Fruit fly (Drosophila melanogaster): ENCODE measurements around the gene CG4045.

The CG4045 gene

dm6 chrX:2087501-2087900 is 11.8 kb upstream of the CG4045 start (continued):
- peak; percentile 50 for TF ChIP-seq fd96Cb (tag; optimal IDR thresholded peaks at IDR 0.05)
- TF ChIP-seq so (GFP tag; IDR thresholded peaks at IDR 0.05), result no peak
- peak; percentile 38 for TF ChIP-seq CG7786 (GFP tag; optimal IDR thresholded peaks at IDR 0.05)
- no peak for TF ChIP-seq gro (GFP tag; optimal IDR thresholded peaks at IDR 0.05)
- peak; percentile 10 for TF ChIP-seq CG13624 (GFP tag; optimal IDR thresholded peaks at IDR 0.05)
- TF ChIP-seq Gsc (GFP tag; IDR thresholded peaks at IDR 0.05), result peak; percentile 24; the same call in 1 of the 2 replicates
- peak; percentile 52 for TF ChIP-seq CG16815 (GFP tag; optimal IDR thresholded peaks at IDR 0.05)
- peak; percentile 67 for TF ChIP-seq CG12769 (tag; optimal IDR thresholded peaks at IDR 0.05)
- peak; percentile 60 for TF ChIP-seq dati (GFP tag; IDR thresholded peaks at IDR 0.05)
- TF ChIP-seq CG4282 (GFP tag; optimal IDR thresholded peaks at IDR 0.05), result no peak
- no peak for TF ChIP-seq lbe (GFP tag; optimal IDR thresholded peaks at IDR 0.05)
- no peak for TF ChIP-seq Lim3 (GFP tag; IDR thresholded peaks at IDR 0.05)
- TF ChIP-seq mirr (GFP tag; optimal IDR thresholded peaks at IDR 0.05), result no peak
- peak; percentile 31 for TF ChIP-seq CG12942 (GFP tag; optimal IDR thresholded peaks at IDR 0.05)
- TF ChIP-seq Mrtf (GFP tag; IDR thresholded peaks at IDR 0.05), result peak; percentile 44; the same call in 2 of the 3 replicates
- no peak for TF ChIP-seq CG12744 (GFP tag; optimal IDR thresholded peaks at IDR 0.05)
- TF ChIP-seq da (GFP tag; optimal IDR thresholded peaks at IDR 0.05), result no peak
- no peak for TF ChIP-seq crol (GFP tag; IDR thresholded peaks at IDR 0.05)
- TF ChIP-seq CG18764 (GFP tag; optimal IDR thresholded peaks at IDR 0.05), result no peak
- 0 out of 2 replicates have a peak, but pooled peaks have one; percentile 32 for TF ChIP-seq toy (GFP tag; IDR thresholded peaks at IDR 0.05)
- TF ChIP-seq Bgb (GFP tag; IDR thresholded peaks at IDR 0.05; ENCODE audit: partially characterized antibody), result no peak
- 0 out of 2 replicates have a peak, but pooled peaks have one; percentile 25 for TF ChIP-seq CG16779 (GFP tag; IDR thresholded peaks at IDR 0.05)
- TF ChIP-seq CHES-1-like (GFP tag; optimal IDR thresholded peaks at IDR 0.05), result peak; percentile 29
- TF ChIP-seq CG17328 (GFP tag; IDR thresholded peaks at IDR 0.05), result peak; percentile 77
- TF ChIP-seq lov (optimal IDR thresholded peaks at IDR 0.05), result no peak
- TF ChIP-seq lov (GFP tag; IDR thresholded peaks at IDR 0.05), result 0 out of 3 replicates have a peak, but pooled peaks have one; percentile 48
- TF ChIP-seq B-H1 (GFP tag; IDR thresholded peaks at IDR 0.05), result peak; percentile 52; the same call in 2 of the 3 replicates
- TF ChIP-seq CG14050 (GFP tag; IDR thresholded peaks at IDR 0.05), result peak; percentile 78
- TF ChIP-seq Opbp (GFP tag; IDR thresholded peaks at IDR 0.05; ENCODE audit: partially characterized antibody), result no peak
- peak; percentile 28 for TF ChIP-seq CG12219 (GFP tag; optimal IDR thresholded peaks at IDR 0.05)
- peak; percentile 65 for TF ChIP-seq CG12391 (tag; optimal IDR thresholded peaks at IDR 0.05)

dm6 chrX:2083678-2084162 is 8.0 kb upstream of the CG4045 start:
- peak; percentile 60; the same call in 1 of the 2 replicates for TF ChIP-seq rib (GFP tag; IDR thresholded peaks at IDR 0.05)
- peak; percentile 63 for TF ChIP-seq Ets97D (GFP tag; optimal IDR thresholded peaks at IDR 0.05)
- TF ChIP-seq CG10979 (tag; optimal IDR thresholded peaks at IDR 0.05), result peak; percentile 75
- no peak for TF ChIP-seq Tbp (GFP tag; optimal IDR thresholded peaks at IDR 0.05)
- peak; percentile 61; the same call in 1 of the 2 replicates for TF ChIP-seq CG8765 (GFP tag; IDR thresholded peaks at IDR 0.05)
- no peak for TF ChIP-seq CG17912 (GFP tag; optimal IDR thresholded peaks at IDR 0.05)
- peak; percentile 85 for TF ChIP-seq Awh (GFP tag; IDR thresholded peaks at IDR 0.05)
- TF ChIP-seq sqz (GFP tag; optimal IDR thresholded peaks at IDR 0.05), result peak; percentile 17
- TF ChIP-seq CG11398 (GFP tag; optimal IDR thresholded peaks at IDR 0.05), result peak; percentile 80
- TF ChIP-seq org-1 (GFP tag; optimal IDR thresholded peaks at IDR 0.05), result peak; percentile 85
- peak; percentile 58 for TF ChIP-seq CG1233 (GFP tag; optimal IDR thresholded peaks at IDR 0.05)
- no peak for TF ChIP-seq CG34376 (GFP tag; optimal IDR thresholded peaks at IDR 0.05)
- peak; percentile 38; the same call in 1 of the 2 replicates for TF ChIP-seq Poxn (GFP tag; IDR thresholded peaks at IDR 0.05)
- TF ChIP-seq Rfx (GFP tag; IDR thresholded peaks at IDR 0.05), result peak; percentile 83
- peak; percentile 74 for TF ChIP-seq ems (GFP tag; optimal IDR thresholded peaks at IDR 0.05)
- peak; percentile 77 for TF ChIP-seq corto (GFP tag; optimal IDR thresholded peaks at IDR 0.05)
- TF ChIP-seq CG3838 (GFP tag; optimal IDR thresholded peaks at IDR 0.05), result peak; percentile 9
- TF ChIP-seq Nf-YC (tag; optimal IDR thresholded peaks at IDR 0.05), result peak; percentile 37
- TF ChIP-seq kni (GFP tag; optimal IDR thresholded peaks at IDR 0.05), result peak; percentile 85
- TF ChIP-seq vnd (GFP tag; IDR thresholded peaks at IDR 0.05; ENCODE audit: partially characterized antibody), result 0 out of 3 replicates have a peak, but pooled peaks have one; percentile 16
- peak; percentile 56; the same call in 1 of the 3 replicates for TF ChIP-seq CG2889 (GFP tag; IDR thresholded peaks at IDR 0.05)
- TF ChIP-seq GATAe (GFP tag; conservative IDR thresholded peaks at IDR 0.05), result no peak

All from whole organism, embryonic.